Fruit fly (Drosophila melanogaster) Kc167 (cell line): Measurements from ENCODE around the gene Cpr65Ec.

Experiments
- Sin3A ChIP-seq: fragments of >200 bp; optimal IDR thresholded peaks from 2 replicates; lab custom pipeline; 2018; ENCODE audit warnings: missing external identifiers
- h ChIP-seq: fragments of >200 bp; optimal IDR thresholded peaks from 3 replicates; lab custom pipeline; 2018; ENCODE audit warnings: missing external identifiers
- ttk ChIP-seq: sonication (Bioruptor generic); optimal IDR thresholded peaks from 2 replicates; lab custom pipeline; 2017; ENCODE audit warnings: missing external identifiers

- TF ChIP-seq h (lab: Kevin White, UChicago) (no peak), Sin3A (lab: Kevin White, UChicago) (no peak), ttk (lab: Kevin White, UChicago) (no peak)
Measured at dm6 chr3L:7087347-7087746, 5.7 kb upstream of the Cpr65Ec start.
